Worm (Caenorhabditis elegans) whole organism, L4 larva: ENCODE measurements around the gene T22B2.5.

ENCODE experiments used
- ama-1 ChIP-seq: fragments of 150-350 bp; optimal IDR thresholded peaks from 2 replicates; lab custom pipeline; 2014; ENCODE audit warnings: inconsistent platforms, mixed read lengths
- arid-1 ChIP-seq: fragments of 200-800 bp; sonication (Bioruptor generic); conservative IDR thresholded peaks from 2 replicates; pipeline ENCODE4 v1.3.6; 2022; ENCODE audit warnings: missing genetic modification reagents, missing genetic modification characterization, missing compliant biosample characterization
- ceh-32 ChIP-seq: sonication (generic microtip); optimal IDR thresholded peaks from 2 replicates; lab custom pipeline; 2016; ENCODE audit warnings: mild to moderate bottlenecking, missing genetic modification characterization, missing compliant biosample characterization; ENCODE audit not compliant: poor library complexity
- ces-1 ChIP-seq: fragments of 150-350 bp; sonication (generic microtip); optimal IDR thresholded peaks from 4 replicates; lab custom pipeline; 2014; ENCODE audit warnings: missing biosample characterization, missing genetic modification reagents, missing genetic modification characterization
- mep-1 ChIP-seq: fragments of 150-350 bp; sonication (generic microtip); optimal IDR thresholded peaks from 3 replicates; lab custom pipeline; 2014; ENCODE audit warnings: missing biosample characterization, missing genetic modification characterization
- nhr-11 ChIP-seq: fragments of 150-350 bp; optimal IDR thresholded peaks from 2 replicates; lab custom pipeline; 2014; ENCODE audit warnings: missing biosample characterization, missing genetic modification characterization
- set-16 ChIP-seq: fragments of 200-800 bp; sonication (Bioruptor generic); IDR thresholded peaks from 2 replicates; pipeline ENCODE4 v1.3.6; 2022; ENCODE audit warnings: missing genetic modification reagents, missing genetic modification characterization, missing compliant biosample characterization
- skn-1 ChIP-seq: fragments of 150-350 bp; optimal IDR thresholded peaks from 2 replicates; lab custom pipeline; 2014; ENCODE audit warnings: missing biosample characterization, missing genetic modification characterization
- snpc-4 ChIP-seq: fragments of 150-350 bp; optimal IDR thresholded peaks from 2 replicates; lab custom pipeline; 2014; ENCODE audit warnings: missing biosample characterization, missing genetic modification characterization
- tra-1 ChIP-seq: fragments of 200-800 bp; sonication (Bioruptor generic); IDR thresholded peaks from 2 replicates; pipeline ENCODE4 v1.3.6; 2022; ENCODE audit warnings: missing genetic modification reagents, missing genetic modification characterization, missing compliant biosample characterization

DNA sequence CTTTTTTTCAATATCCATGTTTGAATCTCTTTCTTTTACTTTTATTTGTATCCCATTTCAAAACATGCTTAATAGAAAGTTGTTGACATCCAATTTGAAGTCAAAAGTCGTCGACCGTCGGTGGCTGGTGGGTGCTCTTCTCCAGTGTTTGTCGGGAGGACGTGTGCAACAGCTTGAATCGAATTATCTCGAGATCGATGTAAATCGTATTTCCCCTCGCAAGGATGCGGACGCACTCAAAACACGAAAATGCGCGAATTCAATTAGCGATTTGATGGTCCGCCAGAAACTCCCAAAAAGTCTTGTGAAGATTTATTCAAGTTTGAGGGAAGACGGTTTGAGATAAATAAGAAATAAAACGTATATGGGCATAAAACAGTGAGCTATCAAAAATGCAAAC lies 35.5 kb downstream of the T22B2.5 start:
- TF ChIP-seq arid-1 (GFP tag; lab: Robert Waterston, UW) = no peak
- peak; percentile 84 for TF ChIP-seq ces-1 (GFP tag; lab: Kevin White, UChicago)
- TF ChIP-seq tra-1 (GFP tag; lab: Robert Waterston, UW) = no peak
- no peak for TF ChIP-seq snpc-4 (tag; lab: Kevin White, UChicago)
- TF ChIP-seq skn-1 (tag; lab: Kevin White, UChicago) = no peak
- TF ChIP-seq mep-1 (tag; lab: Kevin White, UChicago) = no peak
- no peak for TF ChIP-seq ama-1 (lab: Kevin White, UChicago)
- TF ChIP-seq nhr-11 (tag; lab: Kevin White, UChicago) = no peak
- TF ChIP-seq ceh-32 (tag; lab: Kevin White, UChicago) = no peak
- TF ChIP-seq set-16 (GFP tag; lab: Robert Waterston, UW) = no peak
